Worm (Caenorhabditis elegans) whole organism, L4 larva: ENCODE results near the gene F40G9.9.
"Not testable (repeated sequence)": the region's sequence is repeated elsewhere in the genome, so short reads cannot be mapped to it uniquely, and the experiment has no call there.

Source experiments
- daf-8 ChIP-seq: fragments of 200-800 bp; sonication (Bioruptor generic); IDR thresholded peaks from 2 replicates; pipeline ENCODE4 v1.3.6; 2022; ENCODE audit warnings: missing genetic modification characterization, missing compliant biosample characterization
- pha-4 ChIP-seq, 2 experiments: fragments of 150-350 bp in 1 of 2; fragments of 200-800 bp in 1 of 2; sonication (Bioruptor generic) in 1 of 2; IDR thresholded peaks in 1 of 2; optimal IDR thresholded peaks in 1 of 2; 2 replicates each; pipeline versions ENCODE4 v1.3.6 to Lab custom; 2014 to 2022; ENCODE audit warnings: missing genetic modification characterization in 2 of 2, missing genetic modification reagents in 2 of 2, missing biosample characterization in 1 of 2, missing compliant biosample characterization in 1 of 2

DNA sequence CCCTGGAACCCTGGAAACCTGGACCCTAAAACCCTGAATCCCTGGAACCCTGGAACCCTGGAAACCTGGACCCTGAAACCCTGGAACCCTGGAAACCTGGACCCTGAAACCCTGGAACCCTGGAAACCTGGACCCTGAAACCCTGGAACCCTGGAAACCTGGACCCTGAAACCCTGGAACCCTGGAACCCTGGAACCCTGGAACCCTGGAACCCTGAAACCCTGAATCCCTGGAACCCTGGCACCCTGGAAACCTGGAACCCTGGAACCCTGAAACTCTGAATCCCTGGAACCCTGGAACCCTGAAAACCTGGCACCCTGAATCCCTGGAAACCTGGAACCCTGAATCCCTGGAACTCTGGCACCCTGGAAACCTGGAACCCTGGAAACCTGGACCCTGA lies 3.1 kb downstream of the F40G9.9 start:
- not testable (repeated sequence) for TF ChIP-seq daf-8 (GFP tag; lab: Robert Waterston, UW); pha-4 (GFP tag; IDR thresholded peaks at IDR 0.05; lab: Robert Waterston, UW); pha-4 (tag; optimal IDR thresholded peaks at IDR 0.05; lab: Kevin White, UChicago)
